Fruit fly (Drosophila melanogaster): ENCODE results near the gene SerRS.

The SerRS gene

dm6 chr2L:2999609-3000008 is 37.6 kb downstream of the SerRS start:
- TF ChIP-seq CG17801 (GFP tag; optimal IDR thresholded peaks at IDR 0.05; ENCODE audit: partially characterized antibody): no peak

- TF ChIP-seq CG17801 (GFP tag; optimal IDR thresholded peaks at IDR 0.05; ENCODE audit: partially characterized antibody): peak; percentile 15
Observed at dm6 chr2L:2999113-2999512, 38.1 kb downstream of the SerRS start, which contains the start of gene Ccdc85. Gene Ccdc85 (plus strand): TSS chr2L:2999286.

- no peak for TF ChIP-seq CG17801 (GFP tag; optimal IDR thresholded peaks at IDR 0.05; ENCODE audit: partially characterized antibody)
Observed at dm6 chr2L:2993702-2994101, 43.5 kb downstream of the SerRS start.

- no peak for TF ChIP-seq CG17801 (GFP tag; optimal IDR thresholded peaks at IDR 0.05; ENCODE audit: partially characterized antibody)
Observed at dm6 chr2L:2993236-2993635, 44.0 kb downstream of the SerRS start.

DNA sequence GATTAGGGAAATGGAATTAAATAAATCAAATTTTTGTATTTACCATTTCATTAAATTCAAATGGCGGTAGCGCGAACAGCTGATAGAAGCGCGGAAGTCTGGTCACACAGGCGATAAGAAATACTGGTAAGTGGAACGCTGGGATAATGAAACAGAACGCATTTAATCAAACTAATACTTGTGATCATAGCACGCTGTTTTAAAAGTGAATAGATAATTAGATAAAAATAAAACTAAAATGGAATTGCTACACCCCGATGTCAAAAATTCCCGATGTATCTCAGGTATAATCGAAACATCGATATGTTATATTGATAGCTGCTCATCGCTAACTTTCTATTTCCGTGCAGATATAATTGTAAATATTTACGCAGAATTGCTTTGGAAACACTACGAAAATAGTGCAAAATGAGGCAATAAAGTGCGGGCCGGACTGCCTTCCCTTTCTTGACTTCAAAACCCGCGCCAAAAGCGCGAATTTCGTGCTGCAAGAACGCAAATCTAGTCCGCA is 44.5 kb downstream of the SerRS start, which contains the start of the genes okr and CG3558:
okr (minus strand) TSS at position 96 of the 511 bp plus-strand sequence.
CG3558 (plus strand) TSS at position 207 of the 511 bp plus-strand sequence.
- no peak for TF ChIP-seq CG17801 (GFP tag; optimal IDR thresholded peaks at IDR 0.05; ENCODE audit: partially characterized antibody)

- peak; percentile 79 for TF ChIP-seq CG17801 (GFP tag; optimal IDR thresholded peaks at IDR 0.05; ENCODE audit: partially characterized antibody)
Observed at dm6 chr2L:2987681-2988381, 49.4 kb downstream of the SerRS start, which contains the start of the genes Chd1 and Bem46. Gene Chd1 (minus strand): TSS chr2L:2987723. Gene Bem46 (plus strand): TSS chr2L:2988116.

DNA sequence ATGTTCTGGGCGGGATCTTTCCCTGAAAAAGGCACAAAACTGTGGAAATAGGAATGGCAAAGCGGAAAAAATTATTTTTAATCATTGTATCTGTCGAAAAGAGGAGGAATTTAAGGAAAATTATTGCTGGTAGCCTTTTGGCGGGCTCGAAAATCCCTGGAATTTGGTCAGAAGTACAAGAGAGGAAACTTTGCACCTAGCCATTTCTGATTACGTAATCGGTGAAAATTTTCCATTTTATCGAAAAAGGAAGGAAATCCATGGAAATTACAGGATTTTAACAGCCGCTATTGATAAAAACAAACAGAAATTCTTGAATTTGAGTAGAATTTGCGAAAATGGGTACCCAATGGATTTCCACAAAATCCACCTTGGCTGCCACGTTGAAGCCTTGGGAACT is 50.4 kb downstream of the SerRS start:
- TF ChIP-seq CG17801 (GFP tag; optimal IDR thresholded peaks at IDR 0.05; ENCODE audit: partially characterized antibody): no peak

Data from ovary, adult (tissue).